Worm (Caenorhabditis elegans) whole organism, L4 larva: Measurements from ENCODE around the gene exos-1.

Source experiments
- D1046.2 ChIP-seq: fragments of 200-800 bp; sonication (Bioruptor generic); IDR thresholded peaks from 2 replicates; pipeline ENCODE4 v1.3.6; 2022; ENCODE audit warnings: missing genetic modification characterization, missing compliant biosample characterization
- F10B5.3 ChIP-seq: sonication (generic microtip); optimal IDR thresholded peaks from 2 replicates; lab custom pipeline; 2016; ENCODE audit warnings: mild to moderate bottlenecking, missing genetic modification characterization, missing compliant biosample characterization
- F37D6.2 ChIP-seq: sonication (generic microtip); optimal IDR thresholded peaks from 2 replicates; lab custom pipeline; 2016; ENCODE audit warnings: mild to moderate bottlenecking, missing genetic modification characterization, missing compliant biosample characterization
- T26A8.4 ChIP-seq: fragments of 200-800 bp; sonication (Bioruptor generic); IDR thresholded peaks from 2 replicates; pipeline ENCODE4 v1.3.6; 2022; ENCODE audit warnings: missing genetic modification characterization, missing compliant biosample characterization
- arid-1 ChIP-seq: fragments of 200-800 bp; sonication (Bioruptor generic); conservative IDR thresholded peaks from 2 replicates; pipeline ENCODE4 v1.3.6; 2022; ENCODE audit warnings: missing genetic modification reagents, missing genetic modification characterization, missing compliant biosample characterization
- ceh-20 ChIP-seq: fragments of 200-800 bp; sonication (Bioruptor generic); IDR thresholded peaks from 2 replicates; pipeline ENCODE4 v1.3.6; 2022; ENCODE audit warnings: missing genetic modification reagents, missing genetic modification characterization, missing compliant biosample characterization
- ceh-28 ChIP-seq: fragments of 150-350 bp; optimal IDR thresholded peaks from 2 replicates; lab custom pipeline; 2014; ENCODE audit warnings: missing biosample characterization, missing genetic modification reagents, missing genetic modification characterization
- ceh-32 ChIP-seq: sonication (generic microtip); optimal IDR thresholded peaks from 2 replicates; lab custom pipeline; 2016; ENCODE audit warnings: mild to moderate bottlenecking, missing genetic modification characterization, missing compliant biosample characterization; ENCODE audit not compliant: poor library complexity
- ceh-62 ChIP-seq: sonication (generic microtip); optimal IDR thresholded peaks from 2 replicates; lab custom pipeline; 2017; ENCODE audit warnings: missing biosample characterization, missing genetic modification characterization
- cey-2 ChIP-seq: sonication (generic microtip); optimal IDR thresholded peaks from 3 replicates; lab custom pipeline; 2017; ENCODE audit warnings: missing genetic modification characterization, mild to moderate bottlenecking, missing compliant biosample characterization, antibody characterized with exemption, borderline replicate concordance; ENCODE audit not compliant: insufficient read depth
- ctbp-1 ChIP-seq: fragments of 200-800 bp; sonication (Bioruptor generic); IDR thresholded peaks from 2 replicates; pipeline ENCODE4 v1.3.6; 2022; ENCODE audit warnings: missing genetic modification reagents, missing genetic modification characterization, missing compliant biosample characterization
- daf-16 ChIP-seq, 3 experiments: sonication (generic microtip); optimal IDR thresholded peaks; 2 replicates each; lab custom pipeline; 2016 to 2017; ENCODE audit warnings: missing genetic modification characterization in 3 of 3, missing genetic modification reagents in 3 of 3, mild to moderate bottlenecking in 2 of 3, missing compliant biosample characterization in 2 of 3, missing biosample characterization in 1 of 3, moderate library complexity in 1 of 3
- daf-19 ChIP-seq: fragments of 200-800 bp; sonication (Bioruptor generic); conservative IDR thresholded peaks from 2 replicates; pipeline ENCODE4 v1.3.6; 2022; ENCODE audit warnings: missing genetic modification characterization, missing compliant biosample characterization
- dmd-8 ChIP-seq: fragments of 200-800 bp; sonication (Bioruptor generic); IDR thresholded peaks from 2 replicates; pipeline ENCODE4 v1.3.6; 2022; ENCODE audit warnings: missing genetic modification characterization, missing compliant biosample characterization
- egl-43 ChIP-seq: fragments of 200-800 bp; sonication (Bioruptor generic); IDR thresholded peaks from 2 replicates; pipeline ENCODE4 v1.3.6; 2022; ENCODE audit warnings: missing genetic modification reagents, missing genetic modification characterization, missing compliant biosample characterization
- fos-1 ChIP-seq: fragments of 150-350 bp; optimal IDR thresholded peaks from 2 replicates; lab custom pipeline; 2014; ENCODE audit warnings: missing biosample characterization, missing genetic modification characterization
- gei-8 ChIP-seq: fragments of 200-800 bp; sonication (Bioruptor generic); optimal IDR thresholded peaks from 2 replicates; lab custom pipeline; 2018; ENCODE audit warnings: mild to moderate bottlenecking, missing genetic modification characterization, missing compliant biosample characterization
- hif-1 ChIP-seq, 2 experiments: sonication (generic microtip); optimal IDR thresholded peaks; 2 replicates each; lab custom pipeline; 2016 to 2017; ENCODE audit warnings: missing compliant biosample characterization in 2 of 2, missing genetic modification characterization in 2 of 2, missing genetic modification reagents in 2 of 2, missing genotype in 2 of 2, mild to moderate bottlenecking in 1 of 2
- hlh-30 ChIP-seq: sonication (generic microtip); optimal IDR thresholded peaks from 2 replicates; lab custom pipeline; 2017; ENCODE audit warnings: antibody characterized with exemption, mild to moderate bottlenecking, missing genetic modification characterization, missing compliant biosample characterization; ENCODE audit not compliant: insufficient read depth
- hmg-1.1 ChIP-seq: fragments of 200-800 bp; sonication (Bioruptor generic); IDR thresholded peaks from 2 replicates; pipeline ENCODE4 v1.3.6; 2022; ENCODE audit warnings: missing genetic modification reagents, missing genetic modification characterization, missing compliant biosample characterization
- jun-1 ChIP-seq: fragments of 150-350 bp; optimal IDR thresholded peaks from 2 replicates; lab custom pipeline; 2014; ENCODE audit warnings: missing biosample characterization, missing genetic modification reagents, missing genetic modification characterization
- lim-7 ChIP-seq: fragments of 200-800 bp; sonication (Bioruptor generic); IDR thresholded peaks from 2 replicates; pipeline ENCODE4 v1.3.6; 2022; ENCODE audit warnings: missing genetic modification characterization, missing compliant biosample characterization
- lin-13 ChIP-seq: fragments of 150-350 bp; optimal IDR thresholded peaks from 2 replicates; lab custom pipeline; 2014; ENCODE audit warnings: missing biosample characterization, missing genetic modification reagents, missing genetic modification characterization
- lin-39 ChIP-seq: fragments of 150-350 bp; optimal IDR thresholded peaks from 2 replicates; lab custom pipeline; 2014; ENCODE audit warnings: missing biosample characterization, missing genetic modification reagents, missing genetic modification characterization
- madf-9 ChIP-seq: fragments of 200-800 bp; sonication (Bioruptor generic); conservative IDR thresholded peaks from 2 replicates; pipeline ENCODE4 v1.3.6; 2022; ENCODE audit warnings: missing genetic modification reagents, missing genetic modification characterization, missing compliant biosample characterization
- mdt-29 ChIP-seq: fragments of 200-800 bp; sonication (Bioruptor generic); IDR thresholded peaks from 2 replicates; pipeline ENCODE4 v1.3.6; 2022; ENCODE audit warnings: missing genetic modification reagents, missing genetic modification characterization, missing compliant biosample characterization
- mep-1 ChIP-seq: fragments of 150-350 bp; sonication (generic microtip); optimal IDR thresholded peaks from 3 replicates; lab custom pipeline; 2014; ENCODE audit warnings: missing biosample characterization, missing genetic modification characterization
- mxl-3 ChIP-seq: fragments of 200-800 bp; sonication (Bioruptor generic); optimal IDR thresholded peaks from 2 replicates; lab custom pipeline; 2018; ENCODE audit warnings: mild to moderate bottlenecking, missing genetic modification characterization, missing compliant biosample characterization
- nhr-11 ChIP-seq: fragments of 150-350 bp; optimal IDR thresholded peaks from 2 replicates; lab custom pipeline; 2014; ENCODE audit warnings: missing biosample characterization, missing genetic modification characterization
- nhr-28 ChIP-seq: fragments of 150-350 bp; optimal IDR thresholded peaks from 2 replicates; lab custom pipeline; 2014; ENCODE audit warnings: missing biosample characterization, missing genetic modification characterization
- nhr-42 ChIP-seq: fragments of 200-800 bp; sonication (Bioruptor generic); IDR thresholded peaks from 2 replicates; pipeline ENCODE4 v1.3.6; 2022; ENCODE audit warnings: missing genetic modification characterization, missing compliant biosample characterization
- pha-4 ChIP-seq, 2 experiments: fragments of 150-350 bp in 1 of 2; fragments of 200-800 bp in 1 of 2; sonication (Bioruptor generic) in 1 of 2; IDR thresholded peaks in 1 of 2; optimal IDR thresholded peaks in 1 of 2; 2 replicates each; pipeline versions ENCODE4 v1.3.6 to Lab custom; 2014 to 2022; ENCODE audit warnings: missing genetic modification characterization in 2 of 2, missing genetic modification reagents in 2 of 2, missing biosample characterization in 1 of 2, missing compliant biosample characterization in 1 of 2
- php-3 ChIP-seq: fragments of 200-800 bp; sonication (Bioruptor generic); IDR thresholded peaks from 2 replicates; pipeline ENCODE4 v1.3.6; 2022; ENCODE audit warnings: missing genetic modification reagents, missing genetic modification characterization, missing compliant biosample characterization
- set-16 ChIP-seq: fragments of 200-800 bp; sonication (Bioruptor generic); IDR thresholded peaks from 2 replicates; pipeline ENCODE4 v1.3.6; 2022; ENCODE audit warnings: missing genetic modification reagents, missing genetic modification characterization, missing compliant biosample characterization
- skn-1 ChIP-seq: fragments of 150-350 bp; optimal IDR thresholded peaks from 2 replicates; lab custom pipeline; 2014; ENCODE audit warnings: missing biosample characterization, missing genetic modification characterization
- unc-130 ChIP-seq: sonication (generic microtip); optimal IDR thresholded peaks from 2 replicates; lab custom pipeline; 2016; ENCODE audit warnings: missing genetic modification reagents, missing genetic modification characterization, missing compliant biosample characterization
- unc-39 ChIP-seq: sonication (generic microtip); optimal IDR thresholded peaks from 2 replicates; lab custom pipeline; 2017; ENCODE audit warnings: missing biosample characterization, missing genetic modification characterization
- vab-7 ChIP-seq: fragments of 200-800 bp; sonication (Bioruptor generic); IDR thresholded peaks from 2 replicates; pipeline ENCODE4 v1.3.6; 2022; ENCODE audit warnings: missing genetic modification reagents, missing genetic modification characterization, missing compliant biosample characterization
- zfp-3 ChIP-seq: fragments of 200-800 bp; sonication (Bioruptor generic); conservative IDR thresholded peaks from 2 replicates; pipeline ENCODE4 v1.3.6; 2022; ENCODE audit warnings: missing genetic modification reagents, missing genetic modification characterization, missing compliant biosample characterization
- zip-11 ChIP-seq: fragments of 200-800 bp; sonication (Bioruptor generic); IDR thresholded peaks from 2 replicates; pipeline ENCODE4 v1.3.6; 2022; ENCODE audit warnings: missing genetic modification characterization, missing compliant biosample characterization

exos-1 gene

ce11 chrIII:10989491-10990032 lies 19.3 kb upstream of the exos-1 start (continued):
- TF ChIP-seq unc-39 (tag; lab: Kevin White, UChicago): peak; percentile 77
- TF ChIP-seq lim-7 (GFP tag; lab: Robert Waterston, UW): peak; percentile 95
- peak; percentile 99 for TF ChIP-seq hmg-1.1 (GFP tag; lab: Robert Waterston, UW)
- peak; percentile 98 for TF ChIP-seq vab-7 (GFP tag; lab: Robert Waterston, UW)
- no peak for TF ChIP-seq fos-1 (tag; lab: Kevin White, UChicago)

DNA sequence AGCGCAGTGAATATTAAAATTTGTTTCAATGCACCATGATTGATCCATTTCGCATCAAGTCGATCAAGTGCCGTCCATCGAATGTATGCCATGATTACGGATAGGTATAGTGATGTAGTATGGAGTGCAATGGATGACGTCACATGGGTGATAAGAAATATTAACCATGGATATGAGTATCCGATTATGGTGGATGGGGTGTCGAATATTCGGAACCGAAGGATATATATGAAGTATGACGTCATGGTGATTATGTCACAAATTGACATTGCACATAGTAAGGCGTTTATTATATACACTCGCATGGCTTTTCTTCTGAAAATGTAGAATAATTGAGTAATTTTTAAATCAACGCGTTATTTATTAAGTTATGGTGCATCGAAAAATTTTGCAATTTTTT lies 14.8 kb upstream of the exos-1 start:
- TF ChIP-seq F10B5.3 (tag; lab: Kevin White, UChicago): no peak
- TF ChIP-seq arid-1: no peak
- no peak for TF ChIP-seq nhr-28 (tag; lab: Kevin White, UChicago)
- no peak for TF ChIP-seq lin-39 (tag; lab: Kevin White, UChicago)
- TF ChIP-seq F37D6.2 (tag; lab: Kevin White, UChicago): no peak
- TF ChIP-seq unc-39 (tag; lab: Kevin White, UChicago): no peak

- TF ChIP-seq mxl-3 (GFP tag; lab: Kevin White, UChicago) (no peak), unc-130 (GFP tag; lab: Kevin White, UChicago) (no peak), nhr-11 (tag; lab: Kevin White, UChicago) (no peak), mep-1 (tag; lab: Kevin White, UChicago) (no peak), lin-13 (GFP tag; lab: Kevin White, UChicago) (no peak)
These were observed 13.7 kb upstream of the exos-1 start, which contains the start of gene dmsr-5 for ce11 chrIII:10995156-10995555. Gene dmsr-5, minus strand, starts transcription at chrIII:10995256.

DNA sequence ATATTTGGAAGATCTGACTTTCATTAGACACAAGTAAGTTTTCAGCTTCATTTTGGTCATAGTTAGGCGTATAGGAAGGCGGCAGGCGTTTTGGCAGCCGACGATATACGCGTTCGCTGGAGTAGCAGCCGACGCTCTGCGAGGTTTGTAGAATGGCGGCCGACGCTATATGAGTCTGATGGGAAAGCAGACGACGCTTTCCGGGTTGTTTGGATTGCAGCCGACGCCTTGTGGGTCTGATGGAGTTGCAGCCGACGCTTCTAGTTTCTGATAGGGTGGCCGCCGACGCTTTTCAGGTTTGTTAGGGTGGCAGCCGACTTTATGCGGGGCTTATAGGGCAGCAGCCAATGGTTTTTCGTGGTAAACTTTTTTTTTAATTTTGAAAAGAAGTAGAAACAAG lies 6.0 kb upstream of the exos-1 start:
- peak; percentile 52 for TF ChIP-seq set-16 (GFP tag; lab: Robert Waterston, UW)
- TF ChIP-seq D1046.2 (GFP tag; lab: Robert Waterston, UW): no peak

ce11 chrIII:11007552-11008272 lies 1.1 kb upstream of the exos-1 start, which contains the start of the genes fipr-17 and Y48A6B.3:
Gene fipr-17, minus strand, starts transcription at chrIII:11007602.
Gene Y48A6B.3, plus strand, starts transcription at chrIII:11008222.
- TF ChIP-seq hif-1 (tag; optimal IDR thresholded peaks at IDR 0.05; lab: Kevin White, UChicago) (peak in 1 of 2 experiments; percentile 65), nhr-42 (GFP tag; lab: Robert Waterston, UW) (0 out of 2 replicates have a peak, but pooled peaks have one; percentile 63), set-16 (GFP tag; lab: Robert Waterston, UW) (no peak), php-3 (no peak), arid-1 (peak; percentile 55; the same call in 1 of the 2 replicates), zip-11 (GFP tag; lab: Robert Waterston, UW) (no peak), gei-8 (GFP tag; lab: Kevin White, UChicago) (no peak), daf-16 (GFP tag; optimal IDR thresholded peaks at IDR 0.05; lab: Kevin White, UChicago) (no peak), daf-16 (tag; optimal IDR thresholded peaks at IDR 0.05; lab: Kevin White, UChicago) (no peak), ctbp-1 (GFP tag; lab: Robert Waterston, UW) (no peak), zfp-3 (GFP tag; lab: Robert Waterston, UW) (no peak), F37D6.2 (tag; lab: Kevin White, UChicago) (no peak), ceh-20 (GFP tag; lab: Robert Waterston, UW) (no peak), madf-9 (GFP tag; lab: Robert Waterston, UW) (no peak), pha-4 (GFP tag; IDR thresholded peaks at IDR 0.05; lab: Robert Waterston, UW) (no peak), pha-4 (tag; optimal IDR thresholded peaks at IDR 0.05; lab: Kevin White, UChicago) (no peak), hlh-30 (peak; percentile 59), cey-2 (tag; lab: Kevin White, UChicago) (no peak), jun-1 (tag; lab: Kevin White, UChicago) (no peak), skn-1 (no peak), T26A8.4 (GFP tag; lab: Robert Waterston, UW) (peak; percentile 43; the same call in 1 of the 2 replicates), egl-43 (no peak), dmd-8 (no peak), daf-19 (GFP tag; lab: Robert Waterston, UW) (no peak), ceh-62 (tag; lab: Kevin White, UChicago) (no peak), mdt-29 (GFP tag; lab: Robert Waterston, UW) (no peak), ceh-28 (tag; lab: Kevin White, UChicago) (no peak), ceh-32 (tag; lab: Kevin White, UChicago) (no peak)
